Worm (Caenorhabditis elegans) whole organism, L3 larva: ENCODE results near the gene K08B12.1.

Experiments used
- R02D3.7 ChIP-seq: fragments of 150-350 bp; optimal IDR thresholded peaks from 2 replicates; lab custom pipeline; 2014; ENCODE audit warnings: missing biosample characterization, missing genetic modification characterization
- ZK546.5 ChIP-seq: sonication (generic microtip); optimal IDR thresholded peaks from 2 replicates; lab custom pipeline; 2017; ENCODE audit warnings: missing biosample characterization, missing genetic modification characterization
- aly-2 ChIP-seq: fragments of 150-350 bp; optimal IDR thresholded peaks from 2 replicates; lab custom pipeline; 2014; ENCODE audit warnings: missing biosample characterization, missing genetic modification characterization
- ama-1 ChIP-seq: fragments of 150-350 bp; optimal IDR thresholded peaks from 2 replicates; lab custom pipeline; 2018
- ceh-16 ChIP-seq: sonication (generic microtip); optimal IDR thresholded peaks from 2 replicates; lab custom pipeline; 2017; ENCODE audit warnings: missing biosample characterization, missing genetic modification characterization
- ceh-28 ChIP-seq: fragments of 150-350 bp; optimal IDR thresholded peaks from 2 replicates; lab custom pipeline; 2014; ENCODE audit warnings: missing biosample characterization, missing genetic modification reagents, missing genetic modification characterization
- ceh-82 ChIP-seq: fragments of 150-350 bp; optimal IDR thresholded peaks from 2 replicates; lab custom pipeline; 2014; ENCODE audit warnings: missing biosample characterization, missing genetic modification characterization
- ceh-9 ChIP-seq: sonication (generic microtip); optimal IDR thresholded peaks from 2 replicates; lab custom pipeline; 2018; ENCODE audit warnings: missing biosample characterization, missing genetic modification characterization
- daf-12 ChIP-seq: fragments of 150-350 bp; optimal IDR thresholded peaks from 2 replicates; lab custom pipeline; 2014; ENCODE audit warnings: missing biosample characterization, missing genetic modification reagents, missing genetic modification characterization
- egl-27 ChIP-seq: sonication (generic microtip); optimal IDR thresholded peaks from 4 replicates; lab custom pipeline; 2017; ENCODE audit warnings: missing biosample characterization, missing genetic modification reagents, missing genetic modification characterization
- egl-5 ChIP-seq: fragments of 150-350 bp; optimal IDR thresholded peaks from 2 replicates; lab custom pipeline; 2017; ENCODE audit warnings: missing biosample characterization, missing genetic modification reagents, missing genetic modification characterization, inconsistent platforms
- elt-1 ChIP-seq: fragments of 150-350 bp; optimal IDR thresholded peaks from 2 replicates; lab custom pipeline; 2014; ENCODE audit warnings: missing biosample characterization, missing genetic modification characterization
- elt-2 ChIP-seq: sonication (generic microtip); optimal IDR thresholded peaks from 2 replicates; lab custom pipeline; 2016; ENCODE audit warnings: missing genetic modification reagents, mild to moderate bottlenecking, missing genetic modification characterization, missing compliant biosample characterization
- elt-3 ChIP-seq, 3 experiments: fragments of 150-350 bp in 1 of 3; sonication (generic microtip) in 2 of 3; optimal IDR thresholded peaks; 2 replicates in 2 of 3; 4 replicates in 1 of 3; lab custom pipeline; 2014 to 2017; ENCODE audit warnings: missing biosample characterization in 3 of 3, missing genetic modification characterization in 3 of 3
- eor-1 ChIP-seq, 2 experiments: fragments of 150-350 bp; optimal IDR thresholded peaks; 2 replicates each; lab custom pipeline; 2014 to 2018; ENCODE audit warnings: missing biosample characterization in 2 of 2, missing genetic modification characterization in 2 of 2
- fkh-10 ChIP-seq: sonication (generic microtip); optimal IDR thresholded peaks from 2 replicates; lab custom pipeline; 2017; ENCODE audit warnings: missing biosample characterization, missing genetic modification reagents, missing genetic modification characterization
- fkh-2 ChIP-seq: fragments of 150-350 bp; optimal IDR thresholded peaks from 2 replicates; lab custom pipeline; 2014; ENCODE audit warnings: missing biosample characterization, missing genetic modification reagents, missing genetic modification characterization
- fos-1 ChIP-seq: fragments of 150-350 bp; optimal IDR thresholded peaks from 2 replicates; lab custom pipeline; 2014; ENCODE audit warnings: missing biosample characterization, missing genetic modification characterization
- hmg-11 ChIP-seq: sonication (generic microtip); optimal IDR thresholded peaks from 2 replicates; lab custom pipeline; 2016; ENCODE audit warnings: missing genetic modification characterization, missing compliant biosample characterization
- jun-1 ChIP-seq: fragments of 150-350 bp; optimal IDR thresholded peaks from 2 replicates; lab custom pipeline; 2014; ENCODE audit warnings: missing biosample characterization, missing genetic modification reagents, missing genetic modification characterization
- lin-15B ChIP-seq: fragments of 150-350 bp; optimal IDR thresholded peaks from 2 replicates; lab custom pipeline; 2014; ENCODE audit warnings: missing biosample characterization, missing genetic modification characterization
- lin-39 ChIP-seq: fragments of 150-350 bp; optimal IDR thresholded peaks from 2 replicates; lab custom pipeline; 2018; ENCODE audit warnings: missing biosample characterization, missing genetic modification reagents, missing genetic modification characterization
- lsy-12 ChIP-seq: sonication (generic microtip); optimal IDR thresholded peaks from 2 replicates; lab custom pipeline; 2016; ENCODE audit warnings: mild to moderate bottlenecking, missing genetic modification characterization, missing compliant biosample characterization
- mdl-1 ChIP-seq: fragments of 150-350 bp; optimal IDR thresholded peaks from 2 replicates; lab custom pipeline; 2014; ENCODE audit warnings: missing biosample characterization, missing genetic modification characterization
- mml-1 ChIP-seq: fragments of 150-350 bp; sonication (generic microtip); optimal IDR thresholded peaks from 3 replicates; lab custom pipeline; 2014; ENCODE audit warnings: missing biosample characterization, missing genetic modification characterization
- nfya-1 ChIP-seq: sonication (generic microtip); optimal IDR thresholded peaks from 2 replicates; lab custom pipeline; 2017; ENCODE audit warnings: missing genetic modification characterization, mild to moderate bottlenecking, missing compliant biosample characterization, antibody characterized with exemption, moderate library complexity; ENCODE audit not compliant: insufficient read depth
- nhr-11 ChIP-seq: fragments of 150-350 bp; optimal IDR thresholded peaks from 2 replicates; lab custom pipeline; 2014; ENCODE audit warnings: missing biosample characterization, missing genetic modification characterization
- nhr-12 ChIP-seq: fragments of 150-350 bp; optimal IDR thresholded peaks from 2 replicates; lab custom pipeline; 2014; ENCODE audit warnings: missing biosample characterization, missing genetic modification characterization
- nhr-23 ChIP-seq: fragments of 150-350 bp; optimal IDR thresholded peaks from 2 replicates; lab custom pipeline; 2014; ENCODE audit warnings: missing biosample characterization, missing genetic modification reagents, missing genetic modification characterization
- nhr-237 ChIP-seq: fragments of 150-350 bp; optimal IDR thresholded peaks from 2 replicates; lab custom pipeline; 2014; ENCODE audit warnings: missing biosample characterization, missing genetic modification characterization
- nhr-25 ChIP-seq: sonication (generic microtip); optimal IDR thresholded peaks from 2 replicates; lab custom pipeline; 2017; ENCODE audit warnings: missing biosample characterization, missing genetic modification characterization
- nhr-28 ChIP-seq: fragments of 150-350 bp; optimal IDR thresholded peaks from 2 replicates; lab custom pipeline; 2014; ENCODE audit warnings: missing biosample characterization, missing genetic modification characterization
- nhr-43 ChIP-seq: sonication (generic microtip); optimal IDR thresholded peaks from 2 replicates; lab custom pipeline; 2016; ENCODE audit warnings: mild to moderate bottlenecking, missing genetic modification characterization, missing compliant biosample characterization; ENCODE audit not compliant: poor library complexity, severe bottlenecking
- nhr-67 ChIP-seq: fragments of 150-350 bp; optimal IDR thresholded peaks from 2 replicates; lab custom pipeline; 2014; ENCODE audit warnings: missing biosample characterization, missing genetic modification characterization
- nhr-76 ChIP-seq: fragments of 150-350 bp; sonication (generic microtip); optimal IDR thresholded peaks from 5 replicates; lab custom pipeline; 2014; ENCODE audit warnings: missing biosample characterization, missing genetic modification characterization
- nhr-77 ChIP-seq: fragments of 150-350 bp; optimal IDR thresholded peaks from 2 replicates; lab custom pipeline; 2014; ENCODE audit warnings: missing biosample characterization, missing genetic modification characterization
- pha-4 ChIP-seq: fragments of 150-350 bp; optimal IDR thresholded peaks from 2 replicates; lab custom pipeline; 2014; ENCODE audit warnings: missing biosample characterization, missing genetic modification reagents, missing genetic modification characterization
- pqm-1 ChIP-seq: fragments of 150-350 bp; optimal IDR thresholded peaks from 2 replicates; lab custom pipeline; 2017; ENCODE audit warnings: missing biosample characterization, missing genetic modification characterization, inconsistent platforms
- sea-2 ChIP-seq: fragments of 150-350 bp; sonication (generic microtip); optimal IDR thresholded peaks from 4 replicates; lab custom pipeline; 2014; ENCODE audit warnings: missing biosample characterization, missing genetic modification reagents, missing genetic modification characterization
- skn-1 ChIP-seq: fragments of 150-350 bp; optimal IDR thresholded peaks from 2 replicates; lab custom pipeline; 2014; ENCODE audit warnings: missing biosample characterization, missing genetic modification characterization
- snpc-4 ChIP-seq: fragments of 150-350 bp; optimal IDR thresholded peaks from 2 replicates; lab custom pipeline; 2014; ENCODE audit warnings: missing biosample characterization, missing genetic modification characterization
- tbx-2 ChIP-seq: sonication (generic microtip); optimal IDR thresholded peaks from 2 replicates; lab custom pipeline; 2016; ENCODE audit warnings: mild to moderate bottlenecking, missing genetic modification characterization, missing compliant biosample characterization
- unc-39 ChIP-seq: sonication (generic microtip); optimal IDR thresholded peaks from 4 replicates; lab custom pipeline; 2017; ENCODE audit warnings: missing biosample characterization, missing genetic modification characterization
- unc-62 ChIP-seq: fragments of 150-350 bp; sonication (generic microtip); optimal IDR thresholded peaks from 4 replicates; lab custom pipeline; 2014; ENCODE audit warnings: missing biosample characterization, missing genetic modification reagents, missing genetic modification characterization
- zag-1 ChIP-seq: fragments of 150-350 bp; optimal IDR thresholded peaks from 2 replicates; lab custom pipeline; 2014; ENCODE audit warnings: missing biosample characterization, missing genetic modification characterization
- ztf-11 ChIP-seq: fragments of 150-350 bp; optimal IDR thresholded peaks from 2 replicates; lab custom pipeline; 2014; ENCODE audit warnings: missing biosample characterization, missing genetic modification characterization
- ztf-4 ChIP-seq: fragments of 150-350 bp; optimal IDR thresholded peaks from 2 replicates; lab custom pipeline; 2014; ENCODE audit warnings: missing biosample characterization, missing genetic modification characterization

The K08B12.1 gene

DNA sequence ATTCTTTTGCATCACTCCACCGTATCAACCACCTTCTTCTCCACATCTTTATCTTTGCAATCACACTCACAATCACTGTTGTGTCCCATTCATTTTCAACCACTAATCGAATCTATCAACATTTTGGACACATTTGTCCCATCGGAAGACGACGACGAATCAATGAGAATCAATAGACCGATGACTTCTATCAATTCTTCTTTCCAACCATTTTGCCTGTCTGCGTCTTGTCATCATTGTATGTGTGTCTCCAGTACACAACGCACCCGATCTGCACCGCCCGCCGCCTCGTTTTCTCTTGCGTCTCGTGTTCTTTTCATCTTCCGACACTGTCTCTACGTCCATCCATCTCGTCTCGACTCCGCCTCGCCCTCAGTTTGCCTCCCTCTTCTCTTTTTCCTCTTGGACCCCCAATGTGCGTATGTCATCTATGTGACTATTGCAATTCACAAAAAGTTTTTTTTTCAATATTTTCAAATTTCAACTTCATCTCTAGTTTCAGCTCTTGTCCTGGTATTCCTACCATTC, 12.6 kb upstream of the K08B12.1 start, which contains the start of gene dmd-7 (continued):
- peak; percentile 81 for TF ChIP-seq ceh-28
- TF ChIP-seq unc-39 (tag; lab: Kevin White, UChicago): no peak

DNA sequence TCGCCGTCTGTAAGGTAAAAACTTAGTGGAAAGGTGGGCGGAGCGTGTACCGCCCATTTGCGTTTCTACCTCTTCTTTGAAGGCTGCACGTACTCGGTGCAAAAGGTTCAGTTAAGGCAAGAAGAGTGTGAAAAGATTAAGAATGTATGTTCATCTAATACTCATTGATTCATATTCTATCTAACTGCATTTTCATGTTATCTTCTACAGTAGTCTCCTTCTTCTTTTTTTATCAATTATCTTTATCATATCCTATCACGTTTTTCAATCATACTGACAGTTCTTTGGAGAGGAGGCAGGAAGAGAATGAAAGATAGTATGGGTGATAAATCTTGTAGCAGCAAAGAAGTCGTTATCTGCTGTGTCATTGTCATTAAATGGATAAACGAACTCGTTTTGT, 11.8 kb upstream of the K08B12.1 start:
- TF ChIP-seq pqm-1 (tag; lab: Kevin White, UChicago): peak; percentile 29
- no peak for TF ChIP-seq lin-15B (tag; lab: Kevin White, UChicago)
- TF ChIP-seq aly-2: no peak
- no peak for TF ChIP-seq ztf-11 (tag; lab: Kevin White, UChicago)
- no peak for TF ChIP-seq nhr-12 (tag; lab: Kevin White, UChicago)
- TF ChIP-seq tbx-2: no peak
- TF ChIP-seq nhr-77 (tag; lab: Kevin White, UChicago): no peak
- no peak for TF ChIP-seq nhr-28
- TF ChIP-seq elt-1 (tag; lab: Kevin White, UChicago): no peak
- peak; percentile 93 for TF ChIP-seq nhr-23 (tag; lab: Kevin White, UChicago)
- TF ChIP-seq R02D3.7: peak; percentile 34
- no peak for TF ChIP-seq ceh-82 (tag; lab: Kevin White, UChicago)
- no peak for TF ChIP-seq lsy-12 (tag; lab: Kevin White, UChicago)
- no peak for TF ChIP-seq ceh-16 (tag; lab: Kevin White, UChicago)
- TF ChIP-seq ztf-4 (tag; lab: Kevin White, UChicago): no peak
- no peak for TF ChIP-seq egl-5 (tag; lab: Kevin White, UChicago)
- no peak for TF ChIP-seq mml-1
- TF ChIP-seq ZK546.5 (tag; lab: Kevin White, UChicago): no peak
- peak; percentile 97 for TF ChIP-seq nhr-43 (tag; lab: Kevin White, UChicago)
- no peak for TF ChIP-seq zag-1
- TF ChIP-seq skn-1 (tag; lab: Kevin White, UChicago): no peak
- TF ChIP-seq ama-1 (lab: Kevin White, UChicago): no peak
- no peak for TF ChIP-seq nhr-67 (tag; lab: Kevin White, UChicago)
- peak; percentile 82 for TF ChIP-seq nhr-25 (tag; lab: Kevin White, UChicago)
- TF ChIP-seq lin-39: no peak
- no peak for TF ChIP-seq egl-27 (tag; lab: Kevin White, UChicago)
- TF ChIP-seq nfya-1: no peak
- TF ChIP-seq unc-39 (tag; lab: Kevin White, UChicago): no peak
- no peak for TF ChIP-seq nhr-237 (tag; lab: Kevin White, UChicago)
- no peak for TF ChIP-seq fkh-2 (tag; lab: Kevin White, UChicago)
- no peak for TF ChIP-seq pha-4 (tag; lab: Kevin White, UChicago)
- no peak for TF ChIP-seq fos-1
- TF ChIP-seq elt-3 (tag; optimal IDR thresholded peaks at IDR 0.05; lab: Kevin White, UChicago): peak; percentile 45 to 94 (median 89)
- peak; percentile 50 for TF ChIP-seq ceh-28
- peak; percentile 59 for TF ChIP-seq mdl-1 (tag; lab: Kevin White, UChicago)
- no peak for TF ChIP-seq hmg-11
- no peak for TF ChIP-seq fkh-10 (GFP tag; lab: Kevin White, UChicago)
- TF ChIP-seq daf-12: no peak
- peak; percentile 9 for TF ChIP-seq unc-62 (GFP tag; lab: Kevin White, UChicago)
- no peak for TF ChIP-seq snpc-4 (tag; lab: Kevin White, UChicago)
- no peak for TF ChIP-seq sea-2 (GFP tag; lab: Kevin White, UChicago)
- TF ChIP-seq ceh-9: no peak
- peak; percentile 79 for TF ChIP-seq elt-2 (tag; lab: Kevin White, UChicago)
- TF ChIP-seq nhr-76 (tag; lab: Kevin White, UChicago): no peak
- no peak for TF ChIP-seq eor-1 (tag; optimal IDR thresholded peaks at IDR 0.05; lab: Kevin White, UChicago)
- TF ChIP-seq nhr-11 (tag; lab: Kevin White, UChicago): no peak
- TF ChIP-seq jun-1 (tag; lab: Kevin White, UChicago): peak; percentile 32
